Worm (Caenorhabditis elegans): ENCODE data around the gene T24A6.17.

DNA sequence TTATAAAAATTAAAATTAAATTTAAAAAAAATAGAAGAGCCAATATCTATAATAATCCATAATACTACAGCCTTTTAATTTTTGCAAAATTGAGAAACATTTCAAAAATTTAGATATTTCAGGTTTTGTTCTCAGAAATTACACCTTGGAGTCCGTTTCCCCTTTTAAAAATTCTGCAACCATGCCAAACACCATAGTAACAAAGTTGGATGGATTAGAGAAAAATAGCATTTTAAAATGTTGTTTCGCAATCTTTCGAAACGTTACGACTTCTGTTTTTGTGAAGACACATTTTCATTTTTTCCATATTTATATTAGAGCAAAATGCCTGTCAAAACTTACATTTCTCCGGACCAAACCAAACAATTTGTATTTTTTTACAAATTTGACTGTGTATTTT lies 39.3 kb downstream of the T24A6.17 start, which contains the start of gene T24A6.7:
- no peak for TF ChIP-seq lin-15B (tag; optimal IDR thresholded peaks at IDR 0.05)
- no peak for TF ChIP-seq elt-3 (tag; optimal IDR thresholded peaks at IDR 0.05)
- TF ChIP-seq unc-39 (tag; optimal IDR thresholded peaks at IDR 0.05) = no peak
- TF ChIP-seq aly-2 (tag; optimal IDR thresholded peaks at IDR 0.05) = no peak
- TF ChIP-seq tbx-2 (tag; optimal IDR thresholded peaks at IDR 0.05) = no peak
- TF ChIP-seq nhr-76 (tag; optimal IDR thresholded peaks at IDR 0.05) = no peak
- no peak for TF ChIP-seq nfya-1 (tag; optimal IDR thresholded peaks at IDR 0.05; ENCODE audit: insufficient read depth)
- no peak for TF ChIP-seq unc-62 (GFP tag; optimal IDR thresholded peaks at IDR 0.05)

All from whole organism, L3 larva.